Worm (Caenorhabditis elegans) whole organism, mixed stage, embryonic: ENCODE measurements around the gene Y43F8C.13.

Source experiments
- M03D4.4 ChIP-seq: sonication (generic microtip); optimal IDR thresholded peaks from 2 replicates; lab custom pipeline; 2017; ENCODE audit warnings: mild to moderate bottlenecking, missing genetic modification characterization, missing compliant biosample characterization
- bed-3 ChIP-seq: fragments of 200-800 bp; sonication (Bioruptor generic); optimal IDR thresholded peaks from 3 replicates; lab custom pipeline; 2018; ENCODE audit warnings: mild to moderate bottlenecking, missing genetic modification characterization, moderate library complexity, missing compliant biosample characterization
- blmp-1 ChIP-seq: fragments of 150-350 bp; optimal IDR thresholded peaks from 2 replicates; lab custom pipeline; 2014; ENCODE audit warnings: missing biosample characterization, missing genetic modification characterization
- ceh-39 ChIP-seq: fragments of 150-350 bp; optimal IDR thresholded peaks from 2 replicates; lab custom pipeline; 2014; ENCODE audit warnings: missing biosample characterization, missing genetic modification characterization
- ceh-43 ChIP-seq: fragments of 200-800 bp; sonication (Bioruptor generic); optimal IDR thresholded peaks from 2 replicates; lab custom pipeline; 2018; ENCODE audit warnings: mild to moderate bottlenecking, missing genetic modification characterization, moderate library complexity, missing compliant biosample characterization
- ceh-83 ChIP-seq: fragments of 200-800 bp; sonication (Bioruptor generic); optimal IDR thresholded peaks from 2 replicates; lab custom pipeline; 2018; ENCODE audit warnings: mild to moderate bottlenecking, missing genetic modification characterization, missing compliant biosample characterization
- ces-1 ChIP-seq: fragments of 150-350 bp; optimal IDR thresholded peaks from 2 replicates; lab custom pipeline; 2014; ENCODE audit warnings: missing biosample characterization, missing genetic modification reagents, missing genetic modification characterization
- cnd-1 ChIP-seq: fragments of 200-800 bp; sonication (Bioruptor generic); optimal IDR thresholded peaks from 2 replicates; lab custom pipeline; 2018; ENCODE audit warnings: mild to moderate bottlenecking, missing genetic modification characterization, missing compliant biosample characterization
- drap-1 ChIP-seq: fragments of 200-800 bp; sonication (Bioruptor generic); optimal IDR thresholded peaks from 3 replicates; lab custom pipeline; 2018; ENCODE audit warnings: mild to moderate bottlenecking, missing genetic modification characterization, missing compliant biosample characterization
- elt-1 ChIP-seq: sonication (generic microtip); optimal IDR thresholded peaks from 2 replicates; lab custom pipeline; 2017; ENCODE audit warnings: missing genetic modification characterization, mild to moderate bottlenecking, missing compliant biosample characterization, antibody characterized with exemption, moderate library complexity, borderline replicate concordance; ENCODE audit not compliant: insufficient read depth
- elt-3 ChIP-seq: fragments of 150-350 bp; optimal IDR thresholded peaks from 2 replicates; lab custom pipeline; 2014; ENCODE audit warnings: missing biosample characterization, missing genetic modification characterization
- flh-1 ChIP-seq: fragments of 200-800 bp; sonication (Bioruptor generic); optimal IDR thresholded peaks from 2 replicates; lab custom pipeline; 2018; ENCODE audit warnings: mild to moderate bottlenecking, missing genetic modification characterization, moderate library complexity, missing compliant biosample characterization
- ham-2 ChIP-seq: fragments of 200-800 bp; sonication (Bioruptor generic); optimal IDR thresholded peaks from 2 replicates; lab custom pipeline; 2018; ENCODE audit warnings: mild to moderate bottlenecking, missing genetic modification characterization, missing compliant biosample characterization
- hlh-1 ChIP-seq: fragments of 150-350 bp; optimal IDR thresholded peaks from 2 replicates; lab custom pipeline; 2014; ENCODE audit warnings: missing biosample characterization, missing genetic modification reagents, missing genetic modification characterization
- lin-32 ChIP-seq: fragments of 200-800 bp; sonication (Bioruptor generic); optimal IDR thresholded peaks from 2 replicates; lab custom pipeline; 2018; ENCODE audit warnings: mild to moderate bottlenecking, missing genetic modification characterization, missing compliant biosample characterization
- lsy-2 ChIP-seq: fragments of 150-350 bp; optimal IDR thresholded peaks from 2 replicates; lab custom pipeline; 2014; ENCODE audit warnings: missing biosample characterization, missing genetic modification characterization
- mab-5 ChIP-seq: fragments of 150-350 bp; optimal IDR thresholded peaks from 2 replicates; lab custom pipeline; 2014; ENCODE audit warnings: missing biosample characterization, missing genetic modification characterization
- mep-1 ChIP-seq: fragments of 150-350 bp; optimal IDR thresholded peaks from 2 replicates; lab custom pipeline; 2017; ENCODE audit warnings: missing biosample characterization, missing genetic modification reagents, missing genetic modification characterization, inconsistent platforms
- mls-2 ChIP-seq: sonication (generic microtip); optimal IDR thresholded peaks from 2 replicates; lab custom pipeline; 2016; ENCODE audit warnings: mild to moderate bottlenecking, missing genetic modification characterization, moderate library complexity, missing compliant biosample characterization
- nhr-12 ChIP-seq: fragments of 150-350 bp; optimal IDR thresholded peaks from 2 replicates; lab custom pipeline; 2014; ENCODE audit warnings: missing biosample characterization, missing genetic modification characterization
- nhr-2 ChIP-seq: fragments of 150-350 bp; optimal IDR thresholded peaks from 2 replicates; lab custom pipeline; 2014; ENCODE audit warnings: missing biosample characterization, missing genetic modification characterization
- nhr-237 ChIP-seq: fragments of 150-350 bp; optimal IDR thresholded peaks from 2 replicates; lab custom pipeline; 2014; ENCODE audit warnings: missing biosample characterization, missing genetic modification characterization
- nhr-28 ChIP-seq: fragments of 150-350 bp; optimal IDR thresholded peaks from 2 replicates; lab custom pipeline; 2014; ENCODE audit warnings: missing biosample characterization, missing genetic modification characterization
- nhr-76 ChIP-seq: sonication (generic microtip); optimal IDR thresholded peaks from 2 replicates; lab custom pipeline; 2017; ENCODE audit warnings: missing biosample characterization, missing genetic modification characterization
- pha-4 ChIP-seq: fragments of 150-350 bp; optimal IDR thresholded peaks from 2 replicates; lab custom pipeline; 2018; ENCODE audit warnings: missing biosample characterization, missing genetic modification reagents, missing genetic modification characterization
- sem-2 ChIP-seq: fragments of 200-800 bp; sonication (Bioruptor generic); optimal IDR thresholded peaks from 2 replicates; lab custom pipeline; 2018; ENCODE audit warnings: mild to moderate bottlenecking, missing genetic modification characterization, missing compliant biosample characterization
- snpc-4 ChIP-seq: fragments of 150-350 bp; optimal IDR thresholded peaks from 2 replicates; lab custom pipeline; 2014; ENCODE audit warnings: missing biosample characterization, missing genetic modification characterization
- sptf-1 ChIP-seq: sonication (generic microtip); optimal IDR thresholded peaks from 2 replicates; lab custom pipeline; 2017; ENCODE audit warnings: mild to moderate bottlenecking, missing genetic modification characterization, moderate library complexity, missing compliant biosample characterization
- tbx-8 ChIP-seq: fragments of 200-800 bp; sonication (Bioruptor generic); optimal IDR thresholded peaks from 2 replicates; lab custom pipeline; 2018; ENCODE audit warnings: mild to moderate bottlenecking, missing genetic modification characterization, moderate library complexity, missing compliant biosample characterization
- unc-120 ChIP-seq: sonication (generic microtip); optimal IDR thresholded peaks from 2 replicates; lab custom pipeline; 2017; ENCODE audit warnings: missing genetic modification characterization, missing compliant biosample characterization; ENCODE audit not compliant: poor library complexity, severe bottlenecking
- unc-39 ChIP-seq: fragments of 150-350 bp; optimal IDR thresholded peaks from 2 replicates; lab custom pipeline; 2014; ENCODE audit warnings: missing biosample characterization, missing genetic modification characterization
- unc-62 ChIP-seq: fragments of 150-350 bp; optimal IDR thresholded peaks from 2 replicates; lab custom pipeline; 2014; ENCODE audit warnings: missing biosample characterization, missing genetic modification reagents, missing genetic modification characterization
- zip-8 ChIP-seq: fragments of 150-350 bp; optimal IDR thresholded peaks from 2 replicates; lab custom pipeline; 2014; ENCODE audit warnings: missing biosample characterization, missing genetic modification characterization
- ztf-11 ChIP-seq: fragments of 150-350 bp; optimal IDR thresholded peaks from 2 replicates; lab custom pipeline; 2014; ENCODE audit warnings: missing biosample characterization, missing genetic modification characterization

The Y43F8C.13 gene

ce11 chrV:19697348-19698172 is at the start of gene Y43F8C.13, which contains the start of gene ani-3:
Gene Y43F8C.13 (minus strand): TSS chrV:19697398.
Gene ani-3 (plus strand): TSS chrV:19697732.
- TF ChIP-seq flh-1 (GFP tag; lab: Kevin White, UChicago) (no peak), ces-1 (GFP tag; lab: Kevin White, UChicago) (no peak), unc-120 (tag; lab: Kevin White, UChicago) (no peak), ceh-83 (GFP tag; lab: Kevin White, UChicago) (no peak), zip-8 (no peak), ceh-39 (tag; lab: Kevin White, UChicago) (no peak), bed-3 (GFP tag; lab: Kevin White, UChicago) (no peak), mep-1 (tag; lab: Kevin White, UChicago) (no peak), ham-2 (GFP tag; lab: Kevin White, UChicago) (no peak), sem-2 (GFP tag; lab: Kevin White, UChicago) (no peak), elt-3 (tag; lab: Kevin White, UChicago) (no peak)
- TF ChIP-seq, all 35 proteins: peak for 0

- TF ChIP-seq pha-4 (tag; lab: Kevin White, UChicago), result no peak
- no peak for TF ChIP-seq hlh-1 (tag; lab: Kevin White, UChicago)
- TF ChIP-seq bed-3 (GFP tag; lab: Kevin White, UChicago), result no peak
- no peak for TF ChIP-seq unc-62
- no peak for TF ChIP-seq nhr-237 (tag; lab: Kevin White, UChicago)
- TF ChIP-seq nhr-28 (tag; lab: Kevin White, UChicago), result no peak
Measured at ce11 chrV:19745852-19746251, 48.7 kb upstream of the Y43F8C.13 start, which contains the start of gene W04E12.5. Gene W04E12.5 (plus strand): TSS chrV:19746152.

- TF ChIP-seq unc-62, result no peak
- no peak for TF ChIP-seq hlh-1 (tag; lab: Kevin White, UChicago)
- no peak for TF ChIP-seq elt-3 (tag; lab: Kevin White, UChicago)
- TF ChIP-seq nhr-12 (tag; lab: Kevin White, UChicago), result no peak
- no peak for TF ChIP-seq drap-1
- no peak for TF ChIP-seq lin-32 (GFP tag; lab: Kevin White, UChicago)
- TF ChIP-seq ceh-83 (GFP tag; lab: Kevin White, UChicago), result no peak
- no peak for TF ChIP-seq pha-4 (tag; lab: Kevin White, UChicago)
- no peak for TF ChIP-seq ham-2 (GFP tag; lab: Kevin White, UChicago)
- TF ChIP-seq lsy-2 (tag; lab: Kevin White, UChicago), result no peak
- TF ChIP-seq ztf-11 (tag; lab: Kevin White, UChicago), result no peak
- TF ChIP-seq sptf-1 (tag; lab: Kevin White, UChicago), result no peak
- no peak for TF ChIP-seq ceh-43 (GFP tag; lab: Kevin White, UChicago)
- no peak for TF ChIP-seq nhr-28 (tag; lab: Kevin White, UChicago)
- TF ChIP-seq nhr-76, result no peak
- TF ChIP-seq ces-1 (GFP tag; lab: Kevin White, UChicago), result no peak
- TF ChIP-seq blmp-1 (tag; lab: Kevin White, UChicago), result no peak
- TF ChIP-seq ceh-39 (tag; lab: Kevin White, UChicago), result no peak
- no peak for TF ChIP-seq elt-1 (tag; lab: Kevin White, UChicago)
- no peak for TF ChIP-seq flh-1 (GFP tag; lab: Kevin White, UChicago)
Measured at ce11 chrV:19744210-19744609, 47.0 kb upstream of the Y43F8C.13 start.

- no peak for TF ChIP-seq mep-1 (tag; lab: Kevin White, UChicago)
- TF ChIP-seq cnd-1 (tag; lab: Kevin White, UChicago), result no peak
- TF ChIP-seq mab-5 (tag; lab: Kevin White, UChicago), result no peak
- TF ChIP-seq blmp-1 (tag; lab: Kevin White, UChicago), result no peak
- no peak for TF ChIP-seq sptf-1 (tag; lab: Kevin White, UChicago)
- no peak for TF ChIP-seq mls-2 (tag; lab: Kevin White, UChicago)
- TF ChIP-seq hlh-1 (tag; lab: Kevin White, UChicago), result no peak
- TF ChIP-seq bed-3 (GFP tag; lab: Kevin White, UChicago), result no peak
- TF ChIP-seq snpc-4 (tag; lab: Kevin White, UChicago), result no peak
- no peak for TF ChIP-seq ceh-43 (GFP tag; lab: Kevin White, UChicago)
- no peak for TF ChIP-seq sem-2 (GFP tag; lab: Kevin White, UChicago)
- TF ChIP-seq nhr-28 (tag; lab: Kevin White, UChicago), result no peak
- TF ChIP-seq nhr-2 (tag; lab: Kevin White, UChicago), result no peak
- TF ChIP-seq M03D4.4 (tag; lab: Kevin White, UChicago), result no peak
- no peak for TF ChIP-seq unc-39
- no peak for TF ChIP-seq ham-2 (GFP tag; lab: Kevin White, UChicago)
- TF ChIP-seq ceh-39 (tag; lab: Kevin White, UChicago), result no peak
- TF ChIP-seq unc-120 (tag; lab: Kevin White, UChicago), result no peak
- TF ChIP-seq tbx-8 (GFP tag; lab: Kevin White, UChicago), result no peak
- no peak for TF ChIP-seq elt-1 (tag; lab: Kevin White, UChicago)
Measured at ce11 chrV:19743794-19744193, 46.6 kb upstream of the Y43F8C.13 start.
